Worm (Caenorhabditis elegans): ENCODE measurements around the gene epc-1.

epc-1 gene

ce11 chrIII:12614669-12615451, 6.5 kb upstream of the epc-1 start (continued):
- TF ChIP-seq lin-54 (GFP tag; optimal IDR thresholded peaks at IDR 0.05) = peak; percentile 31
- TF ChIP-seq F22D6.2 (tag; optimal IDR thresholded peaks at IDR 0.05) = no peak
- peak; percentile 64 for TF ChIP-seq attf-5 (GFP tag; optimal IDR thresholded peaks at IDR 0.05)
- TF ChIP-seq die-1 (tag; optimal IDR thresholded peaks at IDR 0.05) = no peak
- TF ChIP-seq hrde-1 (tag; optimal IDR thresholded peaks at IDR 0.05; ENCODE audit: borderline replicate concordance) = no peak
- 0 out of 2 replicates have a peak, but pooled peaks have one; percentile 46 for TF ChIP-seq Y95B8A.8 (GFP tag; IDR thresholded peaks at IDR 0.05)
- TF ChIP-seq ekl-4 (GFP tag; IDR thresholded peaks at IDR 0.05) = peak; percentile 69; the same call in 1 of the 2 replicates
- TF ChIP-seq F57A8.1 (GFP tag; optimal IDR thresholded peaks at IDR 0.05) = no peak
- no peak for TF ChIP-seq ztf-6 (GFP tag; IDR thresholded peaks at IDR 0.05)
- peak; percentile 38 for TF ChIP-seq B0035.1 (tag; optimal IDR thresholded peaks at IDR 0.05)
- peak; percentile 51 for TF ChIP-seq mcd-1 (GFP tag; IDR thresholded peaks at IDR 0.05)
- TF ChIP-seq Y53F4B.3 (GFP tag; IDR thresholded peaks at IDR 0.05) = no peak
- no peak for TF ChIP-seq T07F8.4 (tag; optimal IDR thresholded peaks at IDR 0.05)
- peak; percentile 31 for TF ChIP-seq lin-40 (tag; optimal IDR thresholded peaks at IDR 0.05)
- peak; percentile 71; the same call in 1 of the 2 replicates for TF ChIP-seq nfyb-1 (GFP tag; IDR thresholded peaks at IDR 0.05)
- peak; percentile 78 for TF ChIP-seq ama-1 (optimal IDR thresholded peaks at IDR 0.05)
- TF ChIP-seq ama-1 (GFP tag; optimal IDR thresholded peaks at IDR 0.05) = no peak
- TF ChIP-seq F23B12.7 (tag; optimal IDR thresholded peaks at IDR 0.05; ENCODE audit: insufficient read depth) = peak; percentile 65
- TF ChIP-seq ztf-26 (tag; optimal IDR thresholded peaks at IDR 0.05) = peak; percentile 33
- TF ChIP-seq hmg-1.2 (GFP tag; IDR thresholded peaks at IDR 0.05) = peak; percentile 46
- no peak for TF ChIP-seq zfh-2 (GFP tag; conservative IDR thresholded peaks at IDR 0.05)
- no peak for TF ChIP-seq nhr-27 (tag; optimal IDR thresholded peaks at IDR 0.05)
- TF ChIP-seq fkh-3 (tag; optimal IDR thresholded peaks at IDR 0.05) = no peak
- no peak for TF ChIP-seq mel-28 (tag; optimal IDR thresholded peaks at IDR 0.05; ENCODE audit: borderline replicate concordance)
- TF ChIP-seq sea-2 (GFP tag; IDR thresholded peaks at IDR 0.05) = 0 out of 2 replicates have a peak, but pooled peaks have one; percentile 61
- TF ChIP-seq rec-8 (tag; optimal IDR thresholded peaks at IDR 0.05) = no peak

ce11 chrIII:12614161-12614560, 5.8 kb upstream of the epc-1 start:
- TF ChIP-seq Y56A3A.18 (GFP tag; IDR thresholded peaks at IDR 0.05) (0 out of 2 replicates have a peak, but pooled peaks have one; percentile 15), dox-1 (GFP tag; IDR thresholded peaks at IDR 0.05) (no peak)

- TF ChIP-seq cebp-2 (GFP tag; IDR thresholded peaks at IDR 0.05) (0 out of 2 replicates have a peak, but pooled peaks have one; percentile 34), repo-1 (tag; optimal IDR thresholded peaks at IDR 0.05) (no peak), cebp-1 (GFP tag; IDR thresholded peaks at IDR 0.05) (no peak), cebp-1 (tag; optimal IDR thresholded peaks at IDR 0.05) (peak; percentile 21), T07F8.4 (tag; optimal IDR thresholded peaks at IDR 0.05) (no peak), nfya-2 (GFP tag; IDR thresholded peaks at IDR 0.05) (0 out of 2 replicates have a peak, but pooled peaks have one; percentile 3), zfh-2 (GFP tag; conservative IDR thresholded peaks at IDR 0.05) (peak; percentile 58; the same call in 1 of the 2 replicates), Y79H2A.3 (GFP tag; conservative IDR thresholded peaks at IDR 0.05) (no peak), ekl-4 (GFP tag; IDR thresholded peaks at IDR 0.05) (no peak), nhr-90 (tag; optimal IDR thresholded peaks at IDR 0.05) (no peak), ztf-25 (GFP tag; IDR thresholded peaks at IDR 0.05) (0 out of 2 replicates have a peak, but pooled peaks have one; percentile 54), dpff-1 (tag; optimal IDR thresholded peaks at IDR 0.05) (no peak)
Measured at ce11 chrIII:12613138-12613915, 4.9 kb upstream of the epc-1 start.
